Worm (Caenorhabditis elegans) whole organism, L4/young adult: Measurements from ENCODE around the gene srf-3.

Experiments
- W03F9.2 ChIP-seq: fragments of 150-350 bp; optimal IDR thresholded peaks from 2 replicates; lab custom pipeline; 2014; ENCODE audit warnings: missing biosample characterization, missing genetic modification characterization
- dao-5 ChIP-seq: sonication (generic microtip); optimal IDR thresholded peaks from 2 replicates; lab custom pipeline; 2016; ENCODE audit warnings: missing genotype, missing genetic modification characterization, moderate library complexity, missing compliant biosample characterization
- him-1 ChIP-seq: sonication (generic microtip); optimal IDR thresholded peaks from 2 replicates; lab custom pipeline; 2016; ENCODE audit warnings: missing genotype, missing genetic modification reagents, missing genetic modification characterization, missing compliant biosample characterization

DNA sequence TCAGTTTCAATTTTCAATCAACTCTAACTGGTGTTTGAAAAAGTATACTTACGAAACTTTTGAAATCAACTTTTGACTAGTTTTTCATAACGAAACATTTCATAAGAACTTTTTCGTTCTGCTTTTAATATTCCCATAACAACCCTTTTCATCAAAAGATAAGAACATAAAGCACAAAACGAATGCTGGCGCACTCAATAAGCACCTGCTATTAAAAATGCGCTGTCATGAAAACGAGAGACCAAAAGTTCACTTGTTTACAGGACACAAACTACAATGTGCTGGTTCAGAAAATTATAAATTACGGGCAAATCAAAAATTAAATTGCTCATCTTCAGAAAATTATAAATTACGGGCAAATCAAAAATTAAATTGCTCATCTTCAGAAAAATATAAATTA lies 41.8 kb downstream of the srf-3 start:
- TF ChIP-seq him-1 (tag; lab: Kevin White, UChicago) (no peak), dao-5 (no peak), W03F9.2 (tag; lab: Kevin White, UChicago) (no peak)
